Fruit fly (Drosophila melanogaster): Measurements from ENCODE around the gene pod1.

- TF ChIP-seq CG8478 (optimal IDR thresholded peaks at IDR 0.05): no peak
- TF ChIP-seq CTCF (optimal IDR thresholded peaks at IDR 0.05): no peak
These were observed 58.1 kb downstream of the pod1 start for dm6 chrX:6861523-6862077.
